Worm (Caenorhabditis elegans) whole organism, late embryonic: ENCODE data around the gene bgnt-1.3.

Experiments
- C08G9.2 ChIP-seq: sonication (generic microtip); optimal IDR thresholded peaks from 2 replicates; lab custom pipeline; 2016; ENCODE audit warnings: mild to moderate bottlenecking, missing genetic modification characterization, moderate library complexity, missing compliant biosample characterization
- C38D4.7 ChIP-seq: fragments of 200-800 bp; sonication (Bioruptor generic); optimal IDR thresholded peaks from 2 replicates; lab custom pipeline; 2018; ENCODE audit warnings: mild to moderate bottlenecking, missing genetic modification characterization, moderate library complexity, missing compliant biosample characterization
- ahr-1 ChIP-seq: sonication (generic microtip); optimal IDR thresholded peaks from 2 replicates; lab custom pipeline; 2016; ENCODE audit warnings: missing genetic modification characterization, missing compliant biosample characterization
- ama-1 ChIP-seq: fragments of 150-350 bp; optimal IDR thresholded peaks from 2 replicates; lab custom pipeline; 2014
- ceh-18 ChIP-seq: sonication (generic microtip); optimal IDR thresholded peaks from 2 replicates; lab custom pipeline; 2016; ENCODE audit warnings: missing genetic modification characterization, missing compliant biosample characterization
- ceh-22 ChIP-seq: sonication (generic microtip); optimal IDR thresholded peaks from 2 replicates; lab custom pipeline; 2017; ENCODE audit warnings: missing biosample characterization, missing genetic modification characterization
- ets-4 ChIP-seq: sonication (generic microtip); optimal IDR thresholded peaks from 2 replicates; lab custom pipeline; 2016; ENCODE audit warnings: missing genetic modification characterization, missing compliant biosample characterization
- gmeb-2 ChIP-seq: sonication (generic microtip); optimal IDR thresholded peaks from 2 replicates; lab custom pipeline; 2016; ENCODE audit warnings: missing genetic modification characterization, inconsistent platforms, missing compliant biosample characterization
- pha-2 ChIP-seq: sonication (generic microtip); optimal IDR thresholded peaks from 2 replicates; lab custom pipeline; 2017; ENCODE audit warnings: mild to moderate bottlenecking, missing genetic modification characterization, missing compliant biosample characterization
- pha-4 ChIP-seq: fragments of 150-350 bp; optimal IDR thresholded peaks from 2 replicates; lab custom pipeline; 2018; ENCODE audit warnings: missing biosample characterization, missing genetic modification reagents, missing genetic modification characterization
- pqm-1 ChIP-seq: sonication (generic microtip); optimal IDR thresholded peaks from 2 replicates; lab custom pipeline; 2016; ENCODE audit warnings: missing genetic modification characterization, missing compliant biosample characterization
- rnt-1 ChIP-seq: sonication (generic microtip); optimal IDR thresholded peaks from 2 replicates; lab custom pipeline; 2016; ENCODE audit warnings: missing genetic modification characterization, missing compliant biosample characterization
- tbx-7 ChIP-seq: sonication (generic microtip); optimal IDR thresholded peaks from 2 replicates; lab custom pipeline; 2016; ENCODE audit warnings: missing genotype, missing genetic modification characterization, missing compliant biosample characterization
- unc-42 ChIP-seq: sonication (generic microtip); optimal IDR thresholded peaks from 2 replicates; lab custom pipeline; 2016; ENCODE audit warnings: missing genotype, missing genetic modification characterization, missing compliant biosample characterization

DNA sequence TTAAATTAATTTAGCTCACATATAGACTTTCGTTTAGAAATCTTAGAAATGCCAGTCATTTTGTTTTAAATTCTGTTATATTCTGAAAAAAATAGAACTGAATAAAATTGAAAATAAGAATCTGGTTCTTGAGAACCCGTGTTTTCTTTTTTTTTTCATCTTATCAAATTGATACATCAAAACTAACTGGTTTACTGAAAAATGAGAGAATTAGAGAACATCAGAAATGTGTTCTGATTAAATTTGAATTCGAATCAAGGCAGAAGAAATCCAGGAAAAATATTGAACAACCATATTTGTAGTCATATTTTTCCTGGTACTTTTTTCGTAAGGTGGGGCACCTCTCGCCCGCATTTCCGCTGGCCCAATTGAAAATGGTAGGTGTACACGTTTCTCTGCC lies 37.8 kb downstream of the bgnt-1.3 start, which contains the start of gene F11A5.15:
- TF ChIP-seq ceh-22 (tag; lab: Kevin White, UChicago) (no peak), ets-4 (tag; lab: Kevin White, UChicago) (no peak), C38D4.7 (GFP tag; lab: Kevin White, UChicago) (no peak), ama-1 (no peak), rnt-1 (tag; lab: Kevin White, UChicago) (no peak), unc-42 (tag; lab: Kevin White, UChicago) (no peak), C08G9.2 (tag; lab: Kevin White, UChicago) (no peak), ceh-18 (no peak), tbx-7 (no peak), gmeb-2 (tag; lab: Kevin White, UChicago) (no peak), ahr-1 (no peak), pha-2 (no peak), pha-4 (no peak), pqm-1 (tag; lab: Kevin White, UChicago) (no peak)
